Worm (Caenorhabditis elegans): ENCODE data around the gene F32D8.7.

- no peak for TF ChIP-seq nhr-76 (tag; optimal IDR thresholded peaks at IDR 0.05)
- no peak for TF ChIP-seq fkh-2 (tag; optimal IDR thresholded peaks at IDR 0.05)
- no peak for TF ChIP-seq skn-1 (tag; optimal IDR thresholded peaks at IDR 0.05)
- no peak for TF ChIP-seq daf-12 (tag; optimal IDR thresholded peaks at IDR 0.05)
- peak; percentile 97 for TF ChIP-seq elt-2 (tag; optimal IDR thresholded peaks at IDR 0.05)
- no peak for TF ChIP-seq nhr-23 (tag; optimal IDR thresholded peaks at IDR 0.05)
Measured at ce11 chrV:10877808-10878600, 20.2 kb upstream of the F32D8.7 start.
